Fruit fly (Drosophila melanogaster) whole organism, embryonic: Measurements from ENCODE around the gene CG32313.

Source experiments
- CG17361 ChIP-seq: fragments of 200-800 bp; sonication (Bioruptor generic); IDR thresholded peaks from 3 replicates; pipeline ENCODE4 v1.3.6; 2022; ENCODE audit warnings: missing biosample characterization, missing genetic modification characterization
- CG8924 ChIP-seq: fragments of 200-800 bp; optimal IDR thresholded peaks from 3 replicates; lab custom pipeline; 2019; ENCODE audit warnings: missing biosample characterization, mild to moderate bottlenecking, missing genetic modification characterization, moderate library complexity
- Hr39 ChIP-seq: fragments of >200 bp; optimal IDR thresholded peaks from 2 replicates; lab custom pipeline; 2017
- onecut ChIP-seq: fragments of 200-800 bp; sonication (Bioruptor generic); IDR thresholded peaks from 2 replicates; pipeline ENCODE4 v1.3.6; 2022; ENCODE audit warnings: missing biosample characterization, missing genetic modification characterization

DNA sequence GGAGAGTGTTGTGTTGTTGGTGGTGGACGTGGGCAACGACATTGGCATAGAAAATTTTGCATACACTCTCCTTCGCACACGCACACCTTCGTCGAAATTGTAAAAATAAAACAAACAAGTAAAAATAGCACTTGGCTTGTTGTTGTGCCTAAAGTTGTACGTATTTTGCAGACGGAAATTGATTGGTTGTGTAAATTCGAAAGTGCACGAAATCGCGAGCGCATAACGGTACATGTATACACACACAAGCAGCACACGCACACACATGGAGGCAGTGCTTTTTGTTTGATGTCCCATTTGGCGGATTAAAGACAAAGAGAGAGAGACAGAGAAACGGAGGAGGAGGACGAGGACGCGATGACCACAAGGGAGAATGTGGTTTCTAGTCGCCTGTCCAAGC, 8.2 kb downstream of the CG32313 start:
- no peak for TF ChIP-seq CG8924 (tag; lab: Kevin White, UChicago)
- no peak for TF ChIP-seq Hr39 (lab: Kevin White, UChicago)
- TF ChIP-seq CG17361 = no peak
- TF ChIP-seq onecut (GFP tag; lab: Robert Waterston, UW) = no peak
